Worm (Caenorhabditis elegans) whole organism, L3 larva: Measurements from ENCODE around the gene msra-1.

ENCODE experiments used
- ama-1 ChIP-seq: fragments of 150-350 bp; optimal IDR thresholded peaks from 2 replicates; lab custom pipeline; 2018
- ceh-16 ChIP-seq: sonication (generic microtip); optimal IDR thresholded peaks from 2 replicates; lab custom pipeline; 2017; ENCODE audit warnings: missing biosample characterization, missing genetic modification characterization
- fkh-10 ChIP-seq: sonication (generic microtip); optimal IDR thresholded peaks from 2 replicates; lab custom pipeline; 2017; ENCODE audit warnings: missing biosample characterization, missing genetic modification reagents, missing genetic modification characterization
- fkh-2 ChIP-seq: fragments of 150-350 bp; optimal IDR thresholded peaks from 2 replicates; lab custom pipeline; 2014; ENCODE audit warnings: missing biosample characterization, missing genetic modification reagents, missing genetic modification characterization
- lin-39 ChIP-seq: fragments of 150-350 bp; optimal IDR thresholded peaks from 2 replicates; lab custom pipeline; 2018; ENCODE audit warnings: missing biosample characterization, missing genetic modification reagents, missing genetic modification characterization
- pha-4 ChIP-seq: fragments of 150-350 bp; optimal IDR thresholded peaks from 2 replicates; lab custom pipeline; 2014; ENCODE audit warnings: missing biosample characterization, missing genetic modification reagents, missing genetic modification characterization
- pqm-1 ChIP-seq: fragments of 150-350 bp; optimal IDR thresholded peaks from 2 replicates; lab custom pipeline; 2017; ENCODE audit warnings: missing biosample characterization, missing genetic modification characterization, inconsistent platforms
- zag-1 ChIP-seq: fragments of 150-350 bp; optimal IDR thresholded peaks from 2 replicates; lab custom pipeline; 2014; ENCODE audit warnings: missing biosample characterization, missing genetic modification characterization

DNA sequence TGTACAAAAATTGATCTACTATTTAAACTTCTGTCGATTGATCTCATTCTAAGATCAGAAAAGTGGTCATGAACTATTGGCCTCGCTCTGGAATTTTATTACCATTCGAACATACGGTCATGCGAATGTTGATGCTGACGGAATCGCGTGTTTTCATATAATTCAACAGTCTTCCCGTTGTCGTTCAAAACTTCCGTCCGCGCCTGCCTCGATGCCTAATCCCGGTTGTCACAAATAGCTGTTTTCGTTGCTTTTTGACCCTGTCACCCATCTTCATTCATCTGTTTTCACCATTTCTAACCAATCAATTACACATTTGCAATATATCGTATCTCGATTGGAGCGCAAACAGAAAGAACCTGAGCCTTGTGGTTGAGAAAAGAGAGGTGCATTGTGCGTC lies 29.6 kb upstream of the msra-1 start:
- TF ChIP-seq fkh-10 (GFP tag; lab: Kevin White, UChicago) (no peak), ceh-16 (no peak), fkh-2 (tag; lab: Kevin White, UChicago) (no peak), pqm-1 (tag; lab: Kevin White, UChicago) (no peak), zag-1 (no peak), ama-1 (lab: Kevin White, UChicago) (peak; percentile 76), lin-39 (no peak), pha-4 (tag; lab: Kevin White, UChicago) (peak; percentile 16)
